Worm (Caenorhabditis elegans) whole organism, late embryonic: Measurements from ENCODE around the gene str-230.

Source experiments
- C08G9.2 ChIP-seq: sonication (generic microtip); optimal IDR thresholded peaks from 2 replicates; lab custom pipeline; 2016; ENCODE audit warnings: mild to moderate bottlenecking, missing genetic modification characterization, moderate library complexity, missing compliant biosample characterization
- F13H6.1 ChIP-seq: sonication (generic microtip); optimal IDR thresholded peaks from 2 replicates; lab custom pipeline; 2016; ENCODE audit warnings: missing genetic modification characterization, missing compliant biosample characterization
- K02D7.2 ChIP-seq: sonication (generic microtip); optimal IDR thresholded peaks from 2 replicates; lab custom pipeline; 2017; ENCODE audit warnings: mild to moderate bottlenecking, missing genetic modification characterization, missing compliant biosample characterization
- K09A11.1 ChIP-seq: sonication (generic microtip); optimal IDR thresholded peaks from 2 replicates; lab custom pipeline; 2017; ENCODE audit warnings: antibody characterized with exemption, mild to moderate bottlenecking, missing genetic modification characterization, missing compliant biosample characterization; ENCODE audit not compliant: insufficient read depth
- T23F11.4 ChIP-seq: fragments of 200-800 bp; sonication (Bioruptor generic); optimal IDR thresholded peaks from 2 replicates; lab custom pipeline; 2018; ENCODE audit warnings: mild to moderate bottlenecking, missing genetic modification characterization, missing compliant biosample characterization
- Y22D7AL.16 ChIP-seq: sonication (generic microtip); optimal IDR thresholded peaks from 2 replicates; lab custom pipeline; 2016; ENCODE audit warnings: missing genetic modification characterization, missing compliant biosample characterization
- ama-1 ChIP-seq: fragments of 150-350 bp; optimal IDR thresholded peaks from 2 replicates; lab custom pipeline; 2014
- ceh-18 ChIP-seq: sonication (generic microtip); optimal IDR thresholded peaks from 2 replicates; lab custom pipeline; 2016; ENCODE audit warnings: missing genetic modification characterization, missing compliant biosample characterization
- ceh-19 ChIP-seq: fragments of 200-800 bp; sonication (Bioruptor generic); optimal IDR thresholded peaks from 2 replicates; lab custom pipeline; 2018; ENCODE audit warnings: mild to moderate bottlenecking, missing genetic modification characterization, missing compliant biosample characterization
- ceh-22 ChIP-seq: sonication (generic microtip); optimal IDR thresholded peaks from 2 replicates; lab custom pipeline; 2017; ENCODE audit warnings: missing biosample characterization, missing genetic modification characterization
- ceh-24 ChIP-seq: sonication (generic microtip); optimal IDR thresholded peaks from 2 replicates; lab custom pipeline; 2016; ENCODE audit warnings: mild to moderate bottlenecking, missing genetic modification characterization, missing compliant biosample characterization
- ceh-31 ChIP-seq: sonication (generic microtip); optimal IDR thresholded peaks from 2 replicates; lab custom pipeline; 2016; ENCODE audit warnings: missing genetic modification characterization, missing compliant biosample characterization
- ceh-48 ChIP-seq: sonication (generic microtip); optimal IDR thresholded peaks from 2 replicates; lab custom pipeline; 2016; ENCODE audit warnings: missing genetic modification characterization, inconsistent platforms, missing compliant biosample characterization
- ceh-6 ChIP-seq: fragments of 200-800 bp; sonication (Bioruptor generic); optimal IDR thresholded peaks from 2 replicates; lab custom pipeline; 2018; ENCODE audit warnings: mild to moderate bottlenecking, missing genetic modification characterization, missing compliant biosample characterization
- che-1 ChIP-seq: sonication (generic microtip); optimal IDR thresholded peaks from 2 replicates; lab custom pipeline; 2016; ENCODE audit warnings: mild to moderate bottlenecking, missing genetic modification characterization, missing compliant biosample characterization
- dmd-4 ChIP-seq: sonication (generic microtip); optimal IDR thresholded peaks from 2 replicates; lab custom pipeline; 2016; ENCODE audit warnings: borderline replicate concordance, missing genetic modification characterization, missing compliant biosample characterization
- dve-1 ChIP-seq: sonication (generic microtip); optimal IDR thresholded peaks from 2 replicates; lab custom pipeline; 2017; ENCODE audit warnings: antibody characterized with exemption, mild to moderate bottlenecking, missing genetic modification characterization, missing compliant biosample characterization
- elt-2 ChIP-seq: sonication (generic microtip); optimal IDR thresholded peaks from 2 replicates; lab custom pipeline; 2016; ENCODE audit warnings: missing genetic modification reagents, missing genetic modification characterization, missing compliant biosample characterization
- elt-4 ChIP-seq: sonication (generic microtip); optimal IDR thresholded peaks from 2 replicates; lab custom pipeline; 2016; ENCODE audit warnings: missing genetic modification characterization, missing compliant biosample characterization
- ets-4 ChIP-seq: sonication (generic microtip); optimal IDR thresholded peaks from 2 replicates; lab custom pipeline; 2016; ENCODE audit warnings: missing genetic modification characterization, missing compliant biosample characterization
- gmeb-2 ChIP-seq: sonication (generic microtip); optimal IDR thresholded peaks from 2 replicates; lab custom pipeline; 2016; ENCODE audit warnings: missing genetic modification characterization, inconsistent platforms, missing compliant biosample characterization
- hlh-13 ChIP-seq: fragments of 200-800 bp; sonication (Bioruptor generic); optimal IDR thresholded peaks from 2 replicates; lab custom pipeline; 2018; ENCODE audit warnings: mild to moderate bottlenecking, missing genetic modification characterization, missing compliant biosample characterization
- lin-11 ChIP-seq: fragments of 200-800 bp; sonication (Bioruptor generic); optimal IDR thresholded peaks from 2 replicates; lab custom pipeline; 2018; ENCODE audit warnings: mild to moderate bottlenecking, missing genetic modification characterization, missing compliant biosample characterization
- madf-2 ChIP-seq: sonication (generic microtip); optimal IDR thresholded peaks from 2 replicates; lab custom pipeline; 2017; ENCODE audit warnings: missing genetic modification characterization, missing compliant biosample characterization
- nfya-1 ChIP-seq: sonication (generic microtip); optimal IDR thresholded peaks from 2 replicates; lab custom pipeline; 2017; ENCODE audit warnings: missing genetic modification characterization, mild to moderate bottlenecking, missing compliant biosample characterization, antibody characterized with exemption, moderate library complexity
- pat-9 ChIP-seq: fragments of 200-800 bp; sonication (Bioruptor generic); optimal IDR thresholded peaks from 2 replicates; lab custom pipeline; 2018; ENCODE audit warnings: mild to moderate bottlenecking, missing genetic modification characterization, moderate library complexity, missing compliant biosample characterization
- pax-1 ChIP-seq: fragments of 150-350 bp; optimal IDR thresholded peaks from 2 replicates; lab custom pipeline; 2014; ENCODE audit warnings: missing biosample characterization, missing genetic modification characterization
- pha-4 ChIP-seq: fragments of 150-350 bp; optimal IDR thresholded peaks from 2 replicates; lab custom pipeline; 2018; ENCODE audit warnings: missing biosample characterization, missing genetic modification reagents, missing genetic modification characterization
- pqm-1 ChIP-seq: sonication (generic microtip); optimal IDR thresholded peaks from 2 replicates; lab custom pipeline; 2016; ENCODE audit warnings: missing genetic modification characterization, missing compliant biosample characterization
- ref-2 ChIP-seq: sonication (generic microtip); optimal IDR thresholded peaks from 2 replicates; lab custom pipeline; 2016; ENCODE audit warnings: missing genetic modification characterization, missing compliant biosample characterization
- sox-4 ChIP-seq: sonication (generic microtip); optimal IDR thresholded peaks from 2 replicates; lab custom pipeline; 2017; ENCODE audit warnings: mild to moderate bottlenecking, missing genetic modification characterization, inconsistent platforms, missing compliant biosample characterization
- syd-9 ChIP-seq: sonication (generic microtip); optimal IDR thresholded peaks from 2 replicates; lab custom pipeline; 2016; ENCODE audit warnings: mild to moderate bottlenecking, missing genetic modification characterization, moderate library complexity, missing compliant biosample characterization
- tbx-2 ChIP-seq: sonication (generic microtip); optimal IDR thresholded peaks from 2 replicates; lab custom pipeline; 2016; ENCODE audit warnings: missing genetic modification characterization, missing compliant biosample characterization
- tbx-7 ChIP-seq: sonication (generic microtip); optimal IDR thresholded peaks from 2 replicates; lab custom pipeline; 2016; ENCODE audit warnings: missing genotype, missing genetic modification characterization, missing compliant biosample characterization
- ttx-3 ChIP-seq: sonication (generic microtip); optimal IDR thresholded peaks from 2 replicates; lab custom pipeline; 2016; ENCODE audit warnings: missing genetic modification reagents, missing genetic modification characterization, missing compliant biosample characterization
- unc-3 ChIP-seq, 2 experiments: fragments of 200-800 bp in 1 of 2; sonication (Bioruptor generic) in 1 of 2; sonication (generic microtip) in 1 of 2; conservative IDR thresholded peaks in 1 of 2; optimal IDR thresholded peaks in 1 of 2; 2 replicates each; pipeline versions ENCODE4 v1.3.6 to Lab custom; 2016 to 2022; ENCODE audit warnings: missing compliant biosample characterization in 2 of 2, missing genetic modification characterization in 2 of 2, missing genetic modification reagents in 1 of 2
- unc-42 ChIP-seq: sonication (generic microtip); optimal IDR thresholded peaks from 2 replicates; lab custom pipeline; 2016; ENCODE audit warnings: missing genotype, missing genetic modification characterization, missing compliant biosample characterization
- unc-55 ChIP-seq: sonication (generic microtip); optimal IDR thresholded peaks from 2 replicates; lab custom pipeline; 2017; ENCODE audit warnings: missing biosample characterization, missing genetic modification reagents, missing genetic modification characterization
- unc-86 ChIP-seq: sonication (generic microtip); optimal IDR thresholded peaks from 2 replicates; lab custom pipeline; 2016; ENCODE audit warnings: missing genetic modification characterization, missing compliant biosample characterization
- zip-5 ChIP-seq: sonication (generic microtip); optimal IDR thresholded peaks from 2 replicates; lab custom pipeline; 2016; ENCODE audit warnings: missing genetic modification characterization, missing compliant biosample characterization
- ztf-16 ChIP-seq: sonication (generic microtip); optimal IDR thresholded peaks from 2 replicates; lab custom pipeline; 2017; ENCODE audit warnings: missing genetic modification characterization, missing compliant biosample characterization

str-230 gene

DNA sequence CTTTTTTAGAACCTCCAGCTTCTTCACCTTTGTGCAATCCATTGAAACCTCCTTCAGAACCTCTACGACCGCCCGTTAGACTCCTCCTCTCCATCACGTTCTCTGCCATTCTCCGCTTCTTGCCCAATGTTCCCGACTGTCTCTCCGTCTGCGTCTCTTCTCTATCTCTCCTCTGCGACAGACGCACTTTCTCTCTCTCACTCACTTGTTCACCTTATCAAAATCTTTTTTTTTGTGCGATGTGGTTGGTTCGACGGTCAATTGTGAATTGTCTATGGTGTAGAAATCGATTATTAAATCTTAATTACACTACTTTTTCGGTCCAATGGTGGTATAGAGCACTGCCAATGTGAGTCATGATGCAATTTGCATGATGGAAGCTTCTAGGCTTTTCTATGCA is 17.2 kb downstream of the str-230 start, which contains the start of gene atfs-1:
TSS of gene atfs-1 (plus strand) at position 213 of the 400 bp plus-strand sequence.
- peak; percentile 11 for TF ChIP-seq pqm-1 (tag; lab: Kevin White, UChicago)
- TF ChIP-seq ama-1 = no peak
- TF ChIP-seq nfya-1 = peak; percentile 25
- no peak for TF ChIP-seq ceh-24 (tag; lab: Kevin White, UChicago)
- TF ChIP-seq pat-9 (tag; lab: Kevin White, UChicago) = no peak
- no peak for TF ChIP-seq gmeb-2 (tag; lab: Kevin White, UChicago)
- no peak for TF ChIP-seq lin-11
- peak; percentile 44 for TF ChIP-seq tbx-2 (tag; lab: Kevin White, UChicago)
- peak; percentile 53 for TF ChIP-seq ceh-18
- TF ChIP-seq ceh-6 (GFP tag; lab: Kevin White, UChicago) = no peak
- TF ChIP-seq hlh-13 (GFP tag; lab: Kevin White, UChicago) = no peak
- TF ChIP-seq K09A11.1 = no peak
- TF ChIP-seq unc-55 (GFP tag; lab: Kevin White, UChicago) = peak; percentile 55
- no peak for TF ChIP-seq ceh-48 (tag; lab: Kevin White, UChicago)
- no peak for TF ChIP-seq ceh-22
- TF ChIP-seq unc-3 (GFP tag; conservative IDR thresholded peaks at IDR 0.05; lab: Robert Waterston, UW) = no peak
- TF ChIP-seq unc-3 (tag; optimal IDR thresholded peaks at IDR 0.05; lab: Kevin White, UChicago) = no peak
- TF ChIP-seq sox-4 (tag; lab: Kevin White, UChicago) = no peak
- TF ChIP-seq C08G9.2 (tag; lab: Kevin White, UChicago) = no peak
- no peak for TF ChIP-seq ceh-19 (GFP tag; lab: Kevin White, UChicago)
- TF ChIP-seq zip-5 (tag; lab: Kevin White, UChicago) = no peak
- no peak for TF ChIP-seq elt-2 (tag; lab: Kevin White, UChicago)
- no peak for TF ChIP-seq tbx-7 (tag; lab: Kevin White, UChicago)
- peak; percentile 54 for TF ChIP-seq ceh-31 (tag; lab: Kevin White, UChicago)
- no peak for TF ChIP-seq elt-4 (tag; lab: Kevin White, UChicago)
- TF ChIP-seq pax-1 (tag; lab: Kevin White, UChicago) = no peak
- no peak for TF ChIP-seq F13H6.1
- TF ChIP-seq unc-42 (tag; lab: Kevin White, UChicago) = peak; percentile 48
- peak; percentile 8 for TF ChIP-seq dve-1
- no peak for TF ChIP-seq syd-9
- TF ChIP-seq ref-2 (tag; lab: Kevin White, UChicago) = no peak
- no peak for TF ChIP-seq pha-4 (tag; lab: Kevin White, UChicago)
- no peak for TF ChIP-seq unc-86 (tag; lab: Kevin White, UChicago)
- TF ChIP-seq madf-2 (tag; lab: Kevin White, UChicago) = no peak
- no peak for TF ChIP-seq ttx-3 (tag; lab: Kevin White, UChicago)
- no peak for TF ChIP-seq ets-4 (tag; lab: Kevin White, UChicago)
- TF ChIP-seq, all 69 proteins: peak for 8

DNA sequence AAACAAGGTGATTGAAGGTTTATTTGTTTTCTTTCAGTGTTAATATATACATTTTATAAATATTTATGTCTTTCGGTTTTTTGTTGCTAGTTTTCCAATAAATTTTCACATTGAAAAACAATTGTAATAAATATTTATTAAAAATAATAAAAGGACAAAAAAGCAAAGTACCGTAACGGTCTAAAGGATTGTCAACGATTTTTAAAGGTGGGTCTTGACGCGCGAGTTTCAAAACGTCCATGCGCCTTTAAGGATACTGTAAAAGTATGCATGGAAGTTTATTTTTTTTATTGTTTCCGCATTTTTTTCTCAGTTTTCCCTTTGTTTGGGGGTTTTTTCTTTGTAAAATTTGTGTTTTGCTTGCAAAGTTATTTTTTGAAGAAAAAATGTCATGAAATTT is 17.8 kb downstream of the str-230 start:
- TF ChIP-seq elt-2 (tag; lab: Kevin White, UChicago) (no peak), Y22D7AL.16 (no peak), pha-4 (tag; lab: Kevin White, UChicago) (no peak), F13H6.1 (no peak), che-1 (tag; lab: Kevin White, UChicago) (no peak), K02D7.2 (tag; lab: Kevin White, UChicago) (no peak), dmd-4 (tag; lab: Kevin White, UChicago) (no peak), T23F11.4 (GFP tag; lab: Kevin White, UChicago) (no peak), ref-2 (tag; lab: Kevin White, UChicago) (no peak), hlh-13 (GFP tag; lab: Kevin White, UChicago) (no peak), elt-4 (tag; lab: Kevin White, UChicago) (no peak), ceh-31 (tag; lab: Kevin White, UChicago) (no peak), ceh-6 (GFP tag; lab: Kevin White, UChicago) (no peak), pat-9 (tag; lab: Kevin White, UChicago) (no peak), dve-1 (no peak), ztf-16 (no peak)
